Fruit fly (Drosophila melanogaster) whole organism, embryonic: Measurements from ENCODE around the gene VhaAC45RP.

Experiments used
- Atf3 ChIP-seq: fragments of 200-800 bp; sonication (Bioruptor generic); optimal IDR thresholded peaks from 3 replicates; lab custom pipeline; 2016; ENCODE audit warnings: missing biosample characterization, missing genetic modification characterization
- B-H1 ChIP-seq: fragments of 200-800 bp; sonication (Bioruptor generic); IDR thresholded peaks from 3 replicates; pipeline ENCODE4 v1.3.6; 2022; ENCODE audit warnings: missing biosample characterization, missing genetic modification characterization
- BEAF-32 ChIP-seq: fragments of 200-800 bp; sonication (Bioruptor generic); optimal IDR thresholded peaks from 3 replicates; lab custom pipeline; 2017; ENCODE audit warnings: missing biosample characterization, missing genetic modification characterization, mild to moderate bottlenecking, moderate library complexity, missing genetic modification reagents
- CG11093 ChIP-seq: fragments of 200-800 bp; sonication (Bioruptor generic); IDR thresholded peaks from 3 replicates; pipeline ENCODE4 v1.3.6; 2022; ENCODE audit warnings: missing biosample characterization, missing genetic modification characterization
- CG12299 ChIP-seq: fragments of 200-800 bp; sonication (Bioruptor generic); optimal IDR thresholded peaks from 2 replicates; lab custom pipeline; 2018; ENCODE audit warnings: missing biosample characterization, mild to moderate bottlenecking, missing genetic modification characterization
- CG12391 ChIP-seq: fragments of 200-800 bp; sonication (Bioruptor generic); optimal IDR thresholded peaks from 3 replicates; lab custom pipeline; 2018; ENCODE audit warnings: missing biosample characterization, mild to moderate bottlenecking, missing genetic modification characterization, moderate library complexity
- CG12769 ChIP-seq: fragments of 200-800 bp; sonication (Bioruptor generic); optimal IDR thresholded peaks from 2 replicates; lab custom pipeline; 2019; ENCODE audit warnings: missing biosample characterization, mild to moderate bottlenecking, missing genetic modification characterization, moderate library complexity
- CG13894 ChIP-seq: fragments of 200-800 bp; sonication (Bioruptor generic); optimal IDR thresholded peaks from 3 replicates; lab custom pipeline; 2018; ENCODE audit warnings: missing biosample characterization, mild to moderate bottlenecking, missing genetic modification characterization, moderate library complexity
- CG1602 ChIP-seq: fragments of 200-800 bp; sonication (Bioruptor generic); optimal IDR thresholded peaks from 3 replicates; lab custom pipeline; 2016; ENCODE audit warnings: missing biosample characterization, missing genetic modification characterization
- CG17361 ChIP-seq: fragments of 200-800 bp; sonication (Bioruptor generic); IDR thresholded peaks from 3 replicates; pipeline ENCODE4 v1.3.6; 2022; ENCODE audit warnings: missing biosample characterization, missing genetic modification characterization
- CG32767 ChIP-seq: fragments of 200-800 bp; sonication (Bioruptor generic); IDR thresholded peaks from 2 replicates; pipeline ENCODE4 v1.3.6; 2022; ENCODE audit warnings: missing biosample characterization, missing genetic modification characterization
- CG3847 ChIP-seq: fragments of 200-800 bp; sonication (Bioruptor generic); IDR thresholded peaks from 2 replicates; pipeline ENCODE4 v1.3.6; 2022; ENCODE audit warnings: missing biosample characterization, missing genetic modification characterization
- CG3995 ChIP-seq: fragments of 200-800 bp; sonication (Bioruptor generic); optimal IDR thresholded peaks from 3 replicates; lab custom pipeline; 2016; ENCODE audit warnings: missing biosample characterization, missing genetic modification characterization
- CG6254 ChIP-seq: fragments of 200-800 bp; sonication (Bioruptor generic); optimal IDR thresholded peaks from 3 replicates; lab custom pipeline; 2017; ENCODE audit warnings: mild to moderate bottlenecking, missing biosample characterization, missing genetic modification reagents, missing genetic modification characterization
- CG6854 ChIP-seq: fragments of 200-800 bp; sonication (Bioruptor generic); optimal IDR thresholded peaks from 3 replicates; lab custom pipeline; 2017; ENCODE audit warnings: missing biosample characterization, mild to moderate bottlenecking, missing genetic modification characterization
- CoRest ChIP-seq: fragments of 200-800 bp; sonication (Bioruptor generic); optimal IDR thresholded peaks from 3 replicates; lab custom pipeline; 2018; ENCODE audit warnings: missing biosample characterization, mild to moderate bottlenecking, missing genetic modification characterization, moderate library complexity
- Dad ChIP-seq: fragments of 200-800 bp; sonication (Bioruptor generic); optimal IDR thresholded peaks from 3 replicates; lab custom pipeline; 2016; ENCODE audit warnings: missing biosample characterization, missing genetic modification characterization
- Fer3 ChIP-seq: fragments of 200-800 bp; sonication (Bioruptor generic); optimal IDR thresholded peaks from 2 replicates; lab custom pipeline; 2018; ENCODE audit warnings: missing biosample characterization, mild to moderate bottlenecking, missing genetic modification characterization, moderate library complexity
- HHEX ChIP-seq: fragments of 200-800 bp; sonication (Bioruptor generic); optimal IDR thresholded peaks from 3 replicates; lab custom pipeline; 2017; ENCODE audit warnings: missing biosample characterization, mild to moderate bottlenecking, missing genetic modification characterization, missing genetic modification reagents
- HLH54F ChIP-seq: fragments of 200-800 bp; sonication (Bioruptor generic); optimal IDR thresholded peaks from 3 replicates; lab custom pipeline; 2016; ENCODE audit warnings: missing biosample characterization, missing genetic modification characterization
- Hey ChIP-seq: fragments of 200-800 bp; sonication (Bioruptor generic); optimal IDR thresholded peaks from 3 replicates; lab custom pipeline; 2018; ENCODE audit warnings: missing biosample characterization, mild to moderate bottlenecking, missing genetic modification characterization
- Lpt ChIP-seq: fragments of >200 bp; optimal IDR thresholded peaks from 2 replicates; lab custom pipeline; 2018; ENCODE audit warnings: missing biosample characterization, missing genetic modification characterization
- Med ChIP-seq: fragments of 200-800 bp; sonication (Bioruptor generic); peaks from one replicate; lab custom pipeline; 2016; ENCODE audit warnings: missing biosample characterization, missing genetic modification characterization, mild to moderate bottlenecking, inconsistent platforms, moderate library complexity
- NfI ChIP-seq: fragments of 200-800 bp; sonication (Bioruptor generic); optimal IDR thresholded peaks from 3 replicates; lab custom pipeline; 2018; ENCODE audit warnings: missing biosample characterization, mild to moderate bottlenecking, missing genetic modification characterization, moderate library complexity
- PHDP ChIP-seq: fragments of 200-800 bp; sonication (Bioruptor generic); optimal IDR thresholded peaks from 3 replicates; lab custom pipeline; 2018; ENCODE audit warnings: missing biosample characterization, mild to moderate bottlenecking, missing genetic modification characterization, moderate library complexity
- Poxn ChIP-seq: fragments of 200-800 bp; sonication (Bioruptor generic); IDR thresholded peaks from 2 replicates; pipeline ENCODE4 v1.3.6; 2022; ENCODE audit warnings: missing biosample characterization, missing genetic modification characterization
- Rfx ChIP-seq: fragments of 200-800 bp; sonication (Bioruptor generic); IDR thresholded peaks from 2 replicates; pipeline ENCODE4 v1.3.6; 2022; ENCODE audit warnings: missing biosample characterization, missing genetic modification characterization
- Rx ChIP-seq: fragments of 200-800 bp; sonication (Bioruptor generic); IDR thresholded peaks from 2 replicates; pipeline ENCODE4 v1.3.6; 2022; ENCODE audit warnings: missing biosample characterization, missing genetic modification characterization
- Side ChIP-seq: fragments of 200-800 bp; sonication (Bioruptor generic); optimal IDR thresholded peaks from 2 replicates; lab custom pipeline; 2016; ENCODE audit warnings: missing biosample characterization, missing genetic modification characterization
- Sry-δ ChIP-seq: fragments of 200-800 bp; sonication (Bioruptor generic); optimal IDR thresholded peaks from 2 replicates; lab custom pipeline; 2016; ENCODE audit warnings: missing biosample characterization, missing genetic modification characterization
- Xrp1 ChIP-seq: fragments of 200-800 bp; sonication (Bioruptor generic); IDR thresholded peaks from 2 replicates; pipeline ENCODE4 v1.3.6; 2022; ENCODE audit warnings: missing biosample characterization, missing genetic modification characterization
- ara ChIP-seq: fragments of 200-800 bp; sonication (Bioruptor generic); IDR thresholded peaks from 2 replicates; pipeline ENCODE4 v1.3.6; 2022; ENCODE audit warnings: missing biosample characterization, missing genetic modification characterization
- ase ChIP-seq: fragments of 200-800 bp; sonication (Bioruptor generic); IDR thresholded peaks from 3 replicates; pipeline ENCODE4 v1.3.6; 2022; ENCODE audit warnings: missing biosample characterization, missing genetic modification characterization
- bigmax ChIP-seq: fragments of 200-800 bp; sonication (Bioruptor generic); optimal IDR thresholded peaks from 2 replicates; lab custom pipeline; 2018; ENCODE audit warnings: missing biosample characterization, mild to moderate bottlenecking, missing genetic modification characterization
- bsh ChIP-seq, 2 experiments: fragments of 200-800 bp; sonication (Bioruptor generic); optimal IDR thresholded peaks; 2 replicates each; lab custom pipeline; 2017 to 2018; ENCODE audit warnings: mild to moderate bottlenecking in 2 of 2, missing biosample characterization in 2 of 2, missing genetic modification characterization in 2 of 2, moderate library complexity in 1 of 2
- disco-r ChIP-seq: fragments of 200-800 bp; sonication (Bioruptor generic); optimal IDR thresholded peaks from 2 replicates; lab custom pipeline; 2016; ENCODE audit warnings: missing biosample characterization, missing genetic modification characterization
- dmrt11E ChIP-seq: fragments of 200-800 bp; sonication (Bioruptor generic); optimal IDR thresholded peaks from 3 replicates; lab custom pipeline; 2018; ENCODE audit warnings: missing biosample characterization, mild to moderate bottlenecking, missing genetic modification characterization, moderate library complexity
- eve ChIP-seq, 2 experiments: fragments of >200 bp; optimal IDR thresholded peaks; 2 replicates each; lab custom pipeline; 2017; ENCODE audit warnings: missing biosample characterization in 2 of 2, missing genetic modification characterization in 2 of 2
- fd96Cb ChIP-seq: fragments of 200-800 bp; sonication (Bioruptor generic); optimal IDR thresholded peaks from 2 replicates; lab custom pipeline; 2018; ENCODE audit warnings: missing biosample characterization, mild to moderate bottlenecking, missing genetic modification characterization, moderate library complexity
- ken ChIP-seq: fragments of 200-800 bp; sonication (Bioruptor generic); IDR thresholded peaks from 3 replicates; pipeline ENCODE4 v1.3.6; 2022; ENCODE audit warnings: missing biosample characterization, missing genetic modification characterization
- knrl ChIP-seq: fragments of 200-800 bp; sonication (Bioruptor generic); IDR thresholded peaks from 3 replicates; pipeline ENCODE4 v1.3.6; 2022; ENCODE audit warnings: missing biosample characterization, missing genetic modification characterization; ENCODE audit not compliant: partially characterized antibody
- lov ChIP-seq, 2 experiments: fragments of 200-800 bp in 1 of 2; fragments of >200 bp in 1 of 2; sonication (Bioruptor generic) in 1 of 2; IDR thresholded peaks in 1 of 2; optimal IDR thresholded peaks in 1 of 2; 2 replicates in 1 of 2; 3 replicates in 1 of 2; pipeline versions ENCODE4 v1.3.6 to Lab custom; 2017 to 2022; ENCODE audit warnings: missing biosample characterization in 1 of 2, missing genetic modification characterization in 1 of 2
- pan ChIP-seq, 4 experiments: fragments of >200 bp in 3 of 4; fragments of 200-800 bp in 1 of 4; sonication (Bioruptor generic) in 1 of 4; optimal IDR thresholded peaks in 3 of 4; IDR thresholded peaks in 1 of 4; 2 replicates each; pipeline versions ENCODE4 v1.3.6 to Lab custom; 2017 to 2022; ENCODE audit warnings: missing biosample characterization in 2 of 4, missing genetic modification characterization in 2 of 4, mixed read lengths in 1 of 4
- phol ChIP-seq: fragments of 200-800 bp; sonication (Bioruptor generic); optimal IDR thresholded peaks from 3 replicates; lab custom pipeline; 2018; ENCODE audit warnings: missing biosample characterization, mild to moderate bottlenecking, missing genetic modification characterization, moderate library complexity
- rib ChIP-seq: fragments of 200-800 bp; sonication (Bioruptor generic); IDR thresholded peaks from 2 replicates; pipeline ENCODE4 v1.3.6; 2022; ENCODE audit warnings: missing biosample characterization, missing genetic modification characterization
- sqz ChIP-seq: fragments of 200-800 bp; sonication (Bioruptor generic); optimal IDR thresholded peaks from 3 replicates; lab custom pipeline; 2018; ENCODE audit warnings: missing biosample characterization, mild to moderate bottlenecking, missing genetic modification characterization
- sug ChIP-seq: fragments of 200-800 bp; optimal IDR thresholded peaks from 2 replicates; lab custom pipeline; 2019; ENCODE audit warnings: missing biosample characterization, mild to moderate bottlenecking, missing genetic modification characterization, moderate library complexity
- tll ChIP-seq, 2 experiments: fragments of 200-800 bp in 1 of 2; fragments of >200 bp in 1 of 2; sonication (Bioruptor generic) in 1 of 2; optimal IDR thresholded peaks; 2 replicates each; lab custom pipeline; 2017 to 2019; ENCODE audit warnings: missing biosample characterization in 2 of 2, missing genetic modification characterization in 2 of 2, mild to moderate bottlenecking in 1 of 2, moderate library complexity in 1 of 2

The VhaAC45RP gene

DNA sequence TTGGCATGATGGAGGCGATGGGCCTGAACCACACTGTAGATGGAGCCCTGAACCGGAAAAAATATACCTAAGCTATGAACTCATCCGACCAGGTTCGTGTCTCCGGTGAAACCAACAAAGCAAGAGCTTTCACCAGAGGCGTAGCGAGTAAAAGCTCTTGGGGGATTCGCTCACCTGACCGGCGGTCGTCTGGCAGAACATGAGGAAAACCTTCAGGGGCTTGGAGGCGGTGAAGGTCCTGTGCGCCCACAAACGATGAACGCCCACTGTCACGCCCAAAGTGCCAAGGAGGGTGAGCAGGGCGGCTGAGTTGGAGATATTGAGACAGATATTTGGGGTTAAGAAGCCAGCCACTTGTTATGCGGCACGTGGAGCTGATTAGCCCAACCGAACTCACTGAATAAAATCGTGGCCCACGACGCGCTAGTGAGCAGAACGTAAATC is 29.4 kb upstream of the VhaAC45RP start (continued):
- TF ChIP-seq rib (peak; percentile 80; the same call in 1 of the 2 replicates), HHEX (GFP tag; lab: Kevin White, UChicago) (peak; percentile 14), Rfx (GFP tag; lab: Robert Waterston, UW) (peak; percentile 88), BEAF-32 (GFP tag; lab: Kevin White, UChicago) (no peak), PHDP (tag; lab: Kevin White, UChicago) (peak; percentile 47), NfI (GFP tag; lab: Kevin White, UChicago) (peak; percentile 16), Hey (peak; percentile 99), fd96Cb (tag; lab: Kevin White, UChicago) (no peak), ase (GFP tag; lab: Robert Waterston, UW) (peak; percentile 43; the same call in 1 of the 3 replicates), knrl (GFP tag; lab: Robert Waterston, UW) (no peak), ken (GFP tag; lab: Robert Waterston, UW) (peak; percentile 68; the same call in 2 of the 3 replicates), Fer3 (tag; lab: Kevin White, UChicago) (peak; percentile 14), Lpt (no peak), phol (tag; lab: Kevin White, UChicago) (peak; percentile 10), eve (GFP tag; optimal IDR thresholded peaks at IDR 0.05; lab: Kevin White, UChicago) (no peak), disco-r (GFP tag; lab: Kevin White, UChicago) (no peak), CG13894 (peak; percentile 1), ara (GFP tag; lab: Robert Waterston, UW) (0 out of 2 replicates have a peak, but pooled peaks have one; percentile 49), CG12391 (tag; lab: Kevin White, UChicago) (peak; percentile 8), CoRest (tag; lab: Kevin White, UChicago) (peak; percentile 32), CG3995 (GFP tag; lab: Kevin White, UChicago) (no peak), bsh (GFP tag; optimal IDR thresholded peaks at IDR 0.05; lab: Kevin White, UChicago) (peak in 1 of 2 experiments; percentile 15), sqz (GFP tag; lab: Kevin White, UChicago) (no peak), CG1602 (GFP tag; lab: Kevin White, UChicago) (no peak), CG6254 (GFP tag; lab: Kevin White, UChicago) (no peak), CG32767 (GFP tag; lab: Robert Waterston, UW) (no peak), bigmax (GFP tag; lab: Kevin White, UChicago) (peak; percentile 83), CG3847 (GFP tag; lab: Robert Waterston, UW) (peak; percentile 63), CG17361 (GFP tag; lab: Robert Waterston, UW) (0 out of 3 replicates have a peak, but pooled peaks have one; percentile 25), dmrt11E (tag; lab: Kevin White, UChicago) (no peak), CG6854 (GFP tag; lab: Kevin White, UChicago) (peak; percentile 25), Dad (GFP tag; lab: Kevin White, UChicago) (no peak), Sry-δ (GFP tag; lab: Kevin White, UChicago) (peak; percentile 5), Rx (GFP tag; lab: Robert Waterston, UW) (0 out of 2 replicates have a peak, but pooled peaks have one; percentile 16), Med (GFP tag; lab: Kevin White, UChicago) (peak; percentile 86), Side (peak; percentile 5), sug (tag; lab: Kevin White, UChicago) (peak; percentile 51), CG12299 (no peak), Poxn (GFP tag; lab: Robert Waterston, UW) (no peak), Atf3 (GFP tag; lab: Kevin White, UChicago) (peak; percentile 6), HLH54F (peak; percentile 60), CG11093 (0 out of 3 replicates have a peak, but pooled peaks have one; percentile 28), lov (optimal IDR thresholded peaks at IDR 0.05; lab: Kevin White, UChicago) (no peak), lov (GFP tag; IDR thresholded peaks at IDR 0.05; lab: Robert Waterston, UW) (peak; percentile 47; the same call in 1 of the 3 replicates), tll (GFP tag; optimal IDR thresholded peaks at IDR 0.05; lab: Kevin White, UChicago) (no peak), B-H1 (GFP tag; lab: Robert Waterston, UW) (peak; percentile 40; the same call in 1 of the 3 replicates), Xrp1 (peak; percentile 43; the same call in 1 of the 2 replicates), CG12769 (tag; lab: Kevin White, UChicago) (peak; percentile 65), pan (optimal IDR thresholded peaks at IDR 0.05; lab: Kevin White, UChicago) (no peak), pan (GFP tag; optimal IDR thresholded peaks at IDR 0.05 in 1 of 2, IDR thresholded peaks at IDR 0.05 in 1 of 2) (peak in 1 of 2 experiments; percentile 55)
